Fruit fly (Drosophila melanogaster): Measurements from ENCODE around the gene psd.
A peak's percentile ranks its signal among the peaks of the same experiment; 100 is the strongest.

Gene psd

DNA sequence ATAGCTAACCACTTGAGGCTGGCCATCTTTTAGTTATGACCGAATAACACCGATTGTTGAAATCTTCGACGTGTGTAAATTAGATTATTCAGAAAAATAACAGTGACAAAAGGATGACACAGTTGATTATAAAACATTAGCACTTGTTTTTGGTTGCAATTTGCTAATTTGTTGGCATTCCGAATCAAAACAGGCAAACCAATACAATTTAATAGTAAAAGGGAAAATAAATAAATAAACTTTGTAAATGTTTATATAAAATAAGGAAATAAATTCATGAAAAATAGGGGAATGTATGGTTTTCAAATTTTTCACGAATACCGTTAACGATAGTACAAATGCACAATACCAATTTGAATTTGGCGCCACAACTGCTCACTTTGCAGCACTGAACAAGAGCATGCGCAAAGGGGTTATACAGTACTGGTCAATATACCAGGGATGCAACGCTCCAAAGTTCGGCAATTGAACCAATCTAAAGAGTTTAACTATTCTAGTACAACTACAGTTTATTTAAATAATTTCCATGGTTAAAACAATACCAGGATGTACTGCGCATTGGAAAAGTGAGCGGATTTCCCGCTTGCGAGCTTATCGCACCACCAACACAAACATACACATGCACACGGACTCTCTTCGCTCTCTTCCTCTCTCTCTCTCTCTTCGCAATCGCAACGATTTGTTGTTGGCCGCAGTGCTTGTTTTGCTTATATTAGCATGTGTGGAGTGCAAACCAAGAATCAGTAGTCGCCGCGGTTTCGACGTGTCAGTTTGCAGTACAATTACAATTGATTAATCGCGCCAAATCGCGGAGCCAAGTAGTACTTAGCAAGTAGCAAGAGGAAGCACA lies 21.3 kb downstream of the psd start, which contains the start of the genes Sfp26Ad and Gpdh1 (continued):
- TF ChIP-seq Dfd (GFP tag; optimal IDR thresholded peaks at IDR 0.05) (no peak), CG10462 (GFP tag; optimal IDR thresholded peaks at IDR 0.05) (peak; percentile 49), hb (GFP tag; IDR thresholded peaks at IDR 0.05; ENCODE audit: partially characterized antibody) (no peak), H2.0 (GFP tag; IDR thresholded peaks at IDR 0.05) (peak; percentile 57), Meics (GFP tag; optimal IDR thresholded peaks at IDR 0.05) (peak; percentile 74), cato (GFP tag; optimal IDR thresholded peaks at IDR 0.05; ENCODE audit: borderline replicate concordance) (peak; percentile 10), pita (GFP tag; optimal IDR thresholded peaks at IDR 0.05) (no peak), NFAT (GFP tag; IDR thresholded peaks at IDR 0.05) (peak; percentile 89), Bgb (GFP tag; IDR thresholded peaks at IDR 0.05; ENCODE audit: partially characterized antibody) (peak; percentile 49; the same call in 1 of the 2 replicates), Lim3 (GFP tag; IDR thresholded peaks at IDR 0.05) (no peak), ind (GFP tag; optimal IDR thresholded peaks at IDR 0.05) (peak; percentile 83), sima (GFP tag; optimal IDR thresholded peaks at IDR 0.05) (peak; percentile 15), Ptx1 (GFP tag; IDR thresholded peaks at IDR 0.05) (peak; percentile 53), CG2678 (tag; optimal IDR thresholded peaks at IDR 0.05) (peak; percentile 72), grau (tag; optimal IDR thresholded peaks at IDR 0.05) (peak; percentile 66), CG6791 (GFP tag; IDR thresholded peaks at IDR 0.05; ENCODE audit: partially characterized antibody) (peak; percentile 42; the same call in 1 of the 3 replicates), bbx (GFP tag; IDR thresholded peaks at IDR 0.05; ENCODE audit: partially characterized antibody) (no peak; the same call in 1 of the 2 replicates), zfh1 (GFP tag; IDR thresholded peaks at IDR 0.05) (peak; percentile 75; the same call in 2 of the 3 replicates), Adf1 (GFP tag; IDR thresholded peaks at IDR 0.05) (peak; percentile 63; the same call in 1 of the 2 replicates), CG12299 (tag; optimal IDR thresholded peaks at IDR 0.05) (peak; percentile 64), emc (GFP tag; optimal IDR thresholded peaks at IDR 0.05) (peak; percentile 58), Kr (GFP tag; optimal IDR thresholded peaks at IDR 0.05) (no peak), crp (GFP tag; optimal IDR thresholded peaks at IDR 0.05) (peak in 1 of 2 experiments; percentile 49), pnt (GFP tag; optimal IDR thresholded peaks at IDR 0.05) (peak; percentile 50), MTF-1 (GFP tag; optimal IDR thresholded peaks at IDR 0.05; ENCODE audit: borderline replicate concordance) (no peak), Vsx1 (GFP tag; optimal IDR thresholded peaks at IDR 0.05) (peak; percentile 23), schlank (tag; optimal IDR thresholded peaks at IDR 0.05) (no peak), hkb (optimal IDR thresholded peaks at IDR 0.05) (no peak), hkb (GFP tag; IDR thresholded peaks at IDR 0.05) (peak; percentile 74), gro (GFP tag; optimal IDR thresholded peaks at IDR 0.05) (peak; percentile 70), Optix (GFP tag; IDR thresholded peaks at IDR 0.05) (0 out of 3 replicates have a peak, but pooled peaks have one; percentile 40), Sry-δ (GFP tag; optimal IDR thresholded peaks at IDR 0.05) (peak; percentile 68), lilli (GFP tag; optimal IDR thresholded peaks at IDR 0.05) (peak; percentile 87), phol (tag; optimal IDR thresholded peaks at IDR 0.05) (peak; percentile 50), CG6654 (GFP tag; optimal IDR thresholded peaks at IDR 0.05) (no peak), CG18619 (GFP tag; optimal IDR thresholded peaks at IDR 0.05) (peak; percentile 58), Ada2b (GFP tag; IDR thresholded peaks at IDR 0.05) (peak; percentile 54; the same call in 1 of the 2 replicates), amos (GFP tag; IDR thresholded peaks at IDR 0.05; ENCODE audit: partially characterized antibody) (peak; percentile 36), cwo (GFP tag; optimal IDR thresholded peaks at IDR 0.05) (peak; percentile 68), disco-r (GFP tag; optimal IDR thresholded peaks at IDR 0.05) (peak; percentile 16), CG13624 (GFP tag; optimal IDR thresholded peaks at IDR 0.05) (peak; percentile 93), CG8924 (tag; optimal IDR thresholded peaks at IDR 0.05) (peak; percentile 75), tgo (GFP tag; IDR thresholded peaks at IDR 0.05) (peak; percentile 44; the same call in 2 of the 3 replicates), gem (tag; optimal IDR thresholded peaks at IDR 0.05) (peak; percentile 79), Fer1 (GFP tag; optimal IDR thresholded peaks at IDR 0.05) (peak; percentile 84), h (optimal IDR thresholded peaks at IDR 0.05) (no peak), CG18599 (GFP tag; optimal IDR thresholded peaks at IDR 0.05) (peak; percentile 88), Hey (tag; optimal IDR thresholded peaks at IDR 0.05) (no peak)

Data from whole organism, embryonic.